Fruit fly (Drosophila melanogaster): ENCODE results near the gene CG43059.

CG43059 gene

DNA sequence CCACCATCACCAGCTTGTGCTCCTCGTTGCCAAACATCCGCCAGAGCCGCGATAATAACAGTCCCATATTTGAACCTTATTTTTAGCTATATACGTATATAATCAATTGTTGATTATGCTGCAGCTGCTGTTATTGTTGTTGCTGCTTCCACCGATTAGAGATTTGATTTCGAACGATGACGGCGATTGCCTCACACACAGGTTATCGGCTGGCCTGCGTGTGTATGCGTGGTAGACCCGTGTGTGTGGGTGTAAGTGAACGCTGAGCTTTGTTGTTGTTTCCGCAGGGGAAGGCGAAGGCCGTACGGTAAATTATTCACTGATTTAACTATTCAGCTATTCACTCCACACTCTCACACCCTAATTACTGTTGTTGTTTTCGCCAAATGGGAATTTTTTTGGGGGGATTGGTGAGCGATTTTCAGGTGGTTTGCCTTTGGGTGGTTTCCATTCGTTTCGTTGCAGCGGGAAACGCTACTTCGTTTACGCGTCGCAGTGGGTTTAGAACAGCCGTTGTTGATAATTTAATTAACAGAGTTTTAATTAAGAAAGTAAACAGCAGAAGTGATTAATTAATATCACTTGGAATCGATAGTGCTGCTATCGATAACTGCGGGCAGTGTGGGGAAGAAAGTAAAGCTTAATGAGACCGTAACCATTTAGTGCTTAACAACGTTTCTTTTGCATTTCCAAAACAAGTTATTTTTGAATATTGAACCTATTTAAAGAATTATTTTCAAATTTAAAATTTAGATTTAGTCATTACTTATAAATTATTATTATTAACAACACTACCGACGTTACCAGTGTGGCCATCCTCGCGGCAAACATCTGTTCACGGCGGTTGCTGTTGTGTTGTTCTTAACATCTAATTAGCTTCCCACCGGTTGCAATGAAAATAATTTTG lies 19.3 kb downstream of the CG43059 start, which contains the start of the genes Arl5 and CG13671:
Gene Arl5 (minus strand): TSS at position 616 of the 907 bp plus-strand sequence.
Gene CG13671 (plus strand): TSS at position 841 of the 907 bp plus-strand sequence.
- TF ChIP-seq Blimp-1 (GFP tag; optimal IDR thresholded peaks at IDR 0.05) (no peak), topi (GFP tag; optimal IDR thresholded peaks at IDR 0.05) (peak; percentile 79), Eip93F (GFP tag; optimal IDR thresholded peaks at IDR 0.05) (peak; percentile 58), pdm3 (GFP tag; optimal IDR thresholded peaks at IDR 0.05) (no peak), CG10669 (GFP tag; optimal IDR thresholded peaks at IDR 0.05) (no peak), dsx (GFP tag; optimal IDR thresholded peaks at IDR 0.05; ENCODE audit: poor library complexity, severe bottlenecking) (peak; percentile 44), CG31627 (GFP tag; optimal IDR thresholded peaks at IDR 0.05) (peak; percentile 75), Lpt (GFP tag; optimal IDR thresholded peaks at IDR 0.05) (peak; percentile 39), Eip78C (GFP tag) (peak; percentile 91), Hr39 (GFP tag; optimal IDR thresholded peaks at IDR 0.05) (peak; percentile 72), acj6 (GFP tag; optimal IDR thresholded peaks at IDR 0.05) (peak; percentile 79), CG32006 (GFP tag; optimal IDR thresholded peaks at IDR 0.05) (no peak), achi (GFP tag; optimal IDR thresholded peaks at IDR 0.05) (peak; percentile 74), vri (GFP tag; optimal IDR thresholded peaks at IDR 0.05) (peak; percentile 59), CG6808 (GFP tag; optimal IDR thresholded peaks at IDR 0.05) (peak; percentile 20), CG6163 (GFP tag; IDR thresholded peaks at IDR 0.05) (no peak; the same call in 1 of the 3 replicates), Sox102F (GFP tag; optimal IDR thresholded peaks at IDR 0.05) (no peak), CG11294 (GFP tag; IDR thresholded peaks at IDR 0.05) (0 out of 2 replicates have a peak, but pooled peaks have one; percentile 48), dac (GFP tag; optimal IDR thresholded peaks at IDR 0.05) (peak; percentile 21), fd59A (GFP tag; optimal IDR thresholded peaks at IDR 0.05) (peak; percentile 17), OdsH (GFP tag; optimal IDR thresholded peaks at IDR 0.05) (peak; percentile 86), fd85E (GFP tag; optimal IDR thresholded peaks at IDR 0.05) (no peak), svp (GFP tag) (no peak), CG6854 (GFP tag; optimal IDR thresholded peaks at IDR 0.05) (no peak), lz (GFP tag; optimal IDR thresholded peaks at IDR 0.05) (peak; percentile 79), Hr4 (GFP tag; optimal IDR thresholded peaks at IDR 0.05) (peak; percentile 69), CG3919 (GFP tag; optimal IDR thresholded peaks at IDR 0.05) (peak; percentile 80), Hr38 (GFP tag; optimal IDR thresholded peaks at IDR 0.05) (no peak), Ets21C (GFP tag; optimal IDR thresholded peaks at IDR 0.05) (no peak), CG8319 (GFP tag; optimal IDR thresholded peaks at IDR 0.05) (peak; percentile 73), CG10631 (GFP tag; optimal IDR thresholded peaks at IDR 0.05) (peak; percentile 87), Sox14 (GFP tag; optimal IDR thresholded peaks at IDR 0.05) (peak; percentile 64), CG8632 (GFP tag; optimal IDR thresholded peaks at IDR 0.05) (peak; percentile 65), CG11902 (GFP tag; optimal IDR thresholded peaks at IDR 0.05) (peak; percentile 67), salr (GFP tag; optimal IDR thresholded peaks at IDR 0.05) (peak in 1 of 2 experiments; percentile 71), CG11762 (GFP tag; optimal IDR thresholded peaks at IDR 0.05; ENCODE audit: insufficient read depth) (peak; percentile 67), CG16779 (tag; optimal IDR thresholded peaks at IDR 0.05) (no peak), Sox15 (GFP tag; optimal IDR thresholded peaks at IDR 0.05) (peak; percentile 59), CG7368 (GFP tag; optimal IDR thresholded peaks at IDR 0.05) (no peak), CG15336 (GFP tag; IDR thresholded peaks at IDR 0.05) (peak; percentile 54; the same call in 1 of the 2 replicates), CG6792 (GFP tag; optimal IDR thresholded peaks at IDR 0.05) (peak; percentile 72), cyc (GFP tag; optimal IDR thresholded peaks at IDR 0.05) (peak; percentile 72), ss (GFP tag; optimal IDR thresholded peaks at IDR 0.05) (peak in 1 of 2 experiments; percentile 40), eg (GFP tag; IDR thresholded peaks at IDR 0.05) (no peak; the same call in 1 of the 3 replicates), Gug (GFP tag; IDR thresholded peaks at IDR 0.05) (peak; percentile 70), CG8119 (GFP tag; IDR thresholded peaks at IDR 0.05) (peak; percentile 59; the same call in 2 of the 3 replicates), esn (GFP tag; optimal IDR thresholded peaks at IDR 0.05) (peak; percentile 83), Met (GFP tag; optimal IDR thresholded peaks at IDR 0.05) (no peak), CG3032 (tag; optimal IDR thresholded peaks at IDR 0.05) (peak; percentile 51), CG34406 (GFP tag; optimal IDR thresholded peaks at IDR 0.05) (peak; percentile 75)

Data from whole organism, prepupa.